Worm (Caenorhabditis elegans): Measurements from ENCODE around the gene tes-1.

DNA sequence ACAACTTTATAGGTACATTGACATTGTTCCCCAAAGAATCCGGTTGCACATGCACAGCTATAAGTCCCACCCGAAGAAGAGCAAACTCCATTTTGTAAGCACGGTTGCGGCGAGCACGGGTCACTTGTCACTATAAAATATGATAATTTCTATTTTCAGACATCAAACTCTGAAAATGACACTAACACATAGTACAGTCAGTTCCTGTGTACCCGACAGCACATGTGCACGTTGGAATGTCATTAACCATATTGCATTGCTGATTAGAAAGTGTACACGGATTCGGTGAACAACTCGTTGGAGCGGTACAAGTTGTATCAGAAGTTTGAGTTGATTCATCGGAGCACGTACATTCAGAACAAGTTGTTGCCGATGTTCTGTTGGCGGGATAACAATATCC is 46.0 kb upstream of the tes-1 start:
- no peak for TF ChIP-seq ZK185.1 (tag; optimal IDR thresholded peaks at IDR 0.05; ENCODE audit: poor library complexity, severe bottlenecking)
- no peak for TF ChIP-seq madf-8 (GFP tag; conservative IDR thresholded peaks at IDR 0.05)
- TF ChIP-seq dox-1 (GFP tag; IDR thresholded peaks at IDR 0.05) = no peak
- TF ChIP-seq lsy-27 (tag; optimal IDR thresholded peaks at IDR 0.05; ENCODE audit: borderline replicate concordance, insufficient read depth) = no peak
- TF ChIP-seq nhr-120 (GFP tag; IDR thresholded peaks at IDR 0.05) = no peak
- TF ChIP-seq F57A8.1 (GFP tag; optimal IDR thresholded peaks at IDR 0.05) = no peak
- TF ChIP-seq lin-40 (tag; optimal IDR thresholded peaks at IDR 0.05) = no peak
- TF ChIP-seq F39B2.1 (GFP tag; IDR thresholded peaks at IDR 0.05) = no peak
- TF ChIP-seq B0261.1 (tag; optimal IDR thresholded peaks at IDR 0.05) = no peak

All from whole organism, young adult.